Fruit fly (Drosophila melanogaster): ENCODE measurements around the gene CG9917.

Gene CG9917

DNA sequence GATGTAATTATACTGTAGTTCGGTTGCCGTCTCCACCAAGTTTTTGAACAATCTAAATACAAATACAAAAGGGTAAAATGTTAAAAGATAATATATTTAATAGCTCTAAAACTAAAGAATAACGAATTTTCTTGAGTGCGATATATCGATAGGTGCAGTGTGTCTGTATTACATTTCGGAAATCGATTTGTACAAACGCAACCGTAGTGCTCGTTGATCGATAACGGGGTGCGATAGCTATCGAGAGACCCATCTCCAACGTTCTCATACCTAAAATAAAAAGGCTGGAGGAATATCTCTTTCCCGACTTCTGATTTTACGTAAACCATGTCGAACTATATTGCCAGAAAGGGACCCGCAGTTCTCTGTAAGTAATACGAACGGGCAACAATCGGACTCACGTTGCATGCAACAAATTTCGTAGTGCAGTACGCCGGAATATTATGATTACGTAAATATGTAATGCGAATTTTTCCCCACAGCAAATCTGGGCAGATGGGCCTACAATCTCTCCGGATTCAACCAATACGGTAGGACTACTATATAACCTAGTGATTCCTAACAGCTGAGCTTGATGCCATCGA, 36.9 kb downstream of the CG9917 start, which contains the start of gene UQCR-14 (continued):
- TF ChIP-seq CG10274 (GFP tag; optimal IDR thresholded peaks at IDR 0.05) (no peak), fd102C (GFP tag; optimal IDR thresholded peaks at IDR 0.05) (no peak), ci (GFP tag; IDR thresholded peaks at IDR 0.05) (no peak; the same call in 2 of the 3 replicates), toy (GFP tag; IDR thresholded peaks at IDR 0.05) (no peak), dimm (GFP tag; IDR thresholded peaks at IDR 0.05) (no peak), NC2β (GFP tag; optimal IDR thresholded peaks at IDR 0.05) (no peak), CG2712 (tag; optimal IDR thresholded peaks at IDR 0.05) (peak; percentile 62), lola (GFP tag; optimal IDR thresholded peaks at IDR 0.05) (no peak), ab (GFP tag; optimal IDR thresholded peaks at IDR 0.05) (no peak), odd (GFP tag; optimal IDR thresholded peaks at IDR 0.05) (no peak), shn (GFP tag; optimal IDR thresholded peaks at IDR 0.05) (no peak), E2f1 (GFP tag; IDR thresholded peaks at IDR 0.05) (no peak), luna (GFP tag; optimal IDR thresholded peaks at IDR 0.05) (peak; percentile 9), CG17612 (GFP tag; IDR thresholded peaks at IDR 0.05) (no peak), Neu2 (GFP tag; optimal IDR thresholded peaks at IDR 0.05; ENCODE audit: borderline replicate concordance) (no peak), scrt (GFP tag; optimal IDR thresholded peaks at IDR 0.05) (no peak), CG31388 (GFP tag; optimal IDR thresholded peaks at IDR 0.05) (no peak), CG12155 (GFP tag; optimal IDR thresholded peaks at IDR 0.05) (peak; percentile 6), CG15696 (tag; optimal IDR thresholded peaks at IDR 0.05) (no peak), CG10565 (GFP tag; optimal IDR thresholded peaks at IDR 0.05) (no peak), CG6175 (GFP tag; IDR thresholded peaks at IDR 0.05) (no peak), CG4360 (GFP tag; IDR thresholded peaks at IDR 0.05) (no peak), CG10543 (GFP tag; optimal IDR thresholded peaks at IDR 0.05) (peak; percentile 3), trh (GFP tag; optimal IDR thresholded peaks at IDR 0.05) (no peak), chm (GFP tag; IDR thresholded peaks at IDR 0.05) (no peak), zen2 (GFP tag; IDR thresholded peaks at IDR 0.05; ENCODE audit: partially characterized antibody) (peak; percentile 91; the same call in 2 of the 3 replicates), CG30020 (tag; optimal IDR thresholded peaks at IDR 0.05) (peak; percentile 71), tup (GFP tag; optimal IDR thresholded peaks at IDR 0.05) (no peak), CG8359 (GFP tag; optimal IDR thresholded peaks at IDR 0.05; ENCODE audit: borderline replicate concordance) (no peak), dan (GFP tag; IDR thresholded peaks at IDR 0.05) (no peak), Nf-YC (tag; optimal IDR thresholded peaks at IDR 0.05) (peak; percentile 44), CG1233 (GFP tag; optimal IDR thresholded peaks at IDR 0.05) (no peak), kah (GFP tag; optimal IDR thresholded peaks at IDR 0.05) (no peak), CG17385 (GFP tag; optimal IDR thresholded peaks at IDR 0.05) (no peak), ase (GFP tag; IDR thresholded peaks at IDR 0.05) (0 out of 3 replicates have a peak, but pooled peaks have one; percentile 27), CG17802 (tag; optimal IDR thresholded peaks at IDR 0.05) (peak; percentile 22), br (optimal IDR thresholded peaks at IDR 0.05) (no peak), CG9932 (GFP tag; IDR thresholded peaks at IDR 0.05) (peak; percentile 74), CG11093 (GFP tag; IDR thresholded peaks at IDR 0.05) (no peak), sisA (GFP tag; IDR thresholded peaks at IDR 0.05) (no peak), schlank (tag; optimal IDR thresholded peaks at IDR 0.05) (no peak), vnd (GFP tag; IDR thresholded peaks at IDR 0.05; ENCODE audit: partially characterized antibody) (peak; percentile 96), NC2α (GFP tag; optimal IDR thresholded peaks at IDR 0.05) (no peak), fd3F (GFP tag; optimal IDR thresholded peaks at IDR 0.05) (no peak), CG7357 (GFP tag; IDR thresholded peaks at IDR 0.05) (no peak), D19B (GFP tag; optimal IDR thresholded peaks at IDR 0.05) (no peak), Stat92E (GFP tag; optimal IDR thresholded peaks at IDR 0.05) (no peak), p53 (GFP tag; optimal IDR thresholded peaks at IDR 0.05) (no peak), Camta (GFP tag; optimal IDR thresholded peaks at IDR 0.05) (no peak), Kr (GFP tag; optimal IDR thresholded peaks at IDR 0.05) (no peak), NFAT (GFP tag; IDR thresholded peaks at IDR 0.05) (peak; percentile 36; the same call in 1 of the 2 replicates)
